Worm (Caenorhabditis elegans): ENCODE measurements around the gene col-105.
"Not testable (repeated sequence)": the region's sequence is repeated elsewhere in the genome, so short reads cannot be mapped to it uniquely, and the experiment has no call there.

col-105 gene

ce11 chrIV:1355147-1355546 lies 3.9 kb downstream of the col-105 start, which contains the start of gene col-104:
TSS of gene col-104 (minus strand) at chrIV:1355305.
- TF ChIP-seq lin-32 (GFP tag; optimal IDR thresholded peaks at IDR 0.05): no peak
- no peak for TF ChIP-seq nhr-2 (tag; optimal IDR thresholded peaks at IDR 0.05)
- no peak for TF ChIP-seq ceh-83 (GFP tag; optimal IDR thresholded peaks at IDR 0.05)
- TF ChIP-seq cnd-1 (tag; optimal IDR thresholded peaks at IDR 0.05): no peak

ce11 chrIV:1353811-1354210 lies 5.2 kb downstream of the col-105 start:
- TF ChIP-seq mep-1 (tag; optimal IDR thresholded peaks at IDR 0.05) (no peak), zip-8 (tag; optimal IDR thresholded peaks at IDR 0.05) (no peak), blmp-1 (tag; optimal IDR thresholded peaks at IDR 0.05) (no peak), lin-13 (tag; optimal IDR thresholded peaks at IDR 0.05) (no peak), sem-2 (GFP tag; optimal IDR thresholded peaks at IDR 0.05) (no peak), ceh-83 (GFP tag; optimal IDR thresholded peaks at IDR 0.05) (no peak), nhr-2 (tag; optimal IDR thresholded peaks at IDR 0.05) (no peak), unc-62 (GFP tag; optimal IDR thresholded peaks at IDR 0.05) (no peak), ceh-43 (GFP tag; optimal IDR thresholded peaks at IDR 0.05) (no peak), elt-3 (tag; optimal IDR thresholded peaks at IDR 0.05) (no peak), ceh-39 (tag; optimal IDR thresholded peaks at IDR 0.05) (no peak), lin-32 (GFP tag; optimal IDR thresholded peaks at IDR 0.05) (no peak), unc-39 (tag; optimal IDR thresholded peaks at IDR 0.05) (no peak)

DNA sequence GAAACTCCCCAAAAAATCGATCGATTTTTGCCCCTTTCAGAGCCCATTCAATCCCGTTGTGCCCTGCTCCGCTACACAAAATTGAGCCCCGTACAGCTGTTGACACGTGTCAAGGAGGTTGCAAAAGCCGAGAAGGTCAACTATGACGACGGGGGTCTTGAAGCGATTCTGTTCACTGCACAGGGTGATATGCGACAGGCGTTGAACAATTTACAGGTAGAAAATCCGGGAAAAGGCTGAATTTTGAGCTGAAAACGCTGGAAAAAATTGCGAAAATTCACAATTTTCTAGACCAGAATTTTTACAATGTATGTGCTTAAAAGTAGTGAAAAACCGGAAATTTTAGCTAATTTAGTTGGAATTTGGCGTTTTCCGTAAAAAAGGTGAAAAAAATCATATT lies 9.7 kb downstream of the col-105 start:
- TF ChIP-seq blmp-1 (tag; optimal IDR thresholded peaks at IDR 0.05): no peak
- no peak for TF ChIP-seq ces-1 (GFP tag; optimal IDR thresholded peaks at IDR 0.05)
- TF ChIP-seq pha-4 (tag; optimal IDR thresholded peaks at IDR 0.05): no peak
- TF ChIP-seq unc-62 (GFP tag; optimal IDR thresholded peaks at IDR 0.05): no peak
- TF ChIP-seq cnd-1 (tag; optimal IDR thresholded peaks at IDR 0.05): no peak
- no peak for TF ChIP-seq ceh-83 (GFP tag; optimal IDR thresholded peaks at IDR 0.05)
- TF ChIP-seq bed-3 (GFP tag; optimal IDR thresholded peaks at IDR 0.05): no peak
- no peak for TF ChIP-seq ham-2 (GFP tag; optimal IDR thresholded peaks at IDR 0.05)
- TF ChIP-seq unc-39 (tag; optimal IDR thresholded peaks at IDR 0.05): no peak
- no peak for TF ChIP-seq nhr-28 (tag; optimal IDR thresholded peaks at IDR 0.05)
- no peak for TF ChIP-seq ztf-11 (tag; optimal IDR thresholded peaks at IDR 0.05)
- no peak for TF ChIP-seq M03D4.4 (tag; optimal IDR thresholded peaks at IDR 0.05)
- no peak for TF ChIP-seq nhr-237 (tag; optimal IDR thresholded peaks at IDR 0.05)
- TF ChIP-seq mep-1 (tag; optimal IDR thresholded peaks at IDR 0.05): no peak

- peak; percentile 38 for TF ChIP-seq mep-1 (tag; optimal IDR thresholded peaks at IDR 0.05)
- no peak for TF ChIP-seq unc-39 (tag; optimal IDR thresholded peaks at IDR 0.05)
- no peak for TF ChIP-seq nhr-237 (tag; optimal IDR thresholded peaks at IDR 0.05)
- no peak for TF ChIP-seq bed-3 (GFP tag; optimal IDR thresholded peaks at IDR 0.05)
- TF ChIP-seq elt-3 (tag; optimal IDR thresholded peaks at IDR 0.05): no peak
- TF ChIP-seq mls-2 (tag; optimal IDR thresholded peaks at IDR 0.05): no peak
- no peak for TF ChIP-seq ham-2 (GFP tag; optimal IDR thresholded peaks at IDR 0.05)
Observed at ce11 chrIV:1346981-1347380, 12.0 kb downstream of the col-105 start, which contains the start of gene rfc-2. TSS of gene rfc-2 (plus strand) at chrIV:1347314.

ce11 chrIV:1343379-1343778 lies 15.6 kb downstream of the col-105 start, which contains the start of gene F58F6.5:
TSS of gene F58F6.5 (plus strand) at chrIV:1343679.
- not testable (repeated sequence) for TF ChIP-seq ceh-39 (tag; optimal IDR thresholded peaks at IDR 0.05); tbx-8 (GFP tag; optimal IDR thresholded peaks at IDR 0.05); elt-3 (tag; optimal IDR thresholded peaks at IDR 0.05)

- TF ChIP-seq nhr-2, hlh-1, mls-2 (tag; optimal IDR thresholded peaks at IDR 0.05): not testable (repeated sequence)
Observed at ce11 chrIV:1340788-1341187, 18.2 kb downstream of the col-105 start, which contains the start of gene F58F6.6. TSS of gene F58F6.6 (plus strand) at chrIV:1341088.

DNA sequence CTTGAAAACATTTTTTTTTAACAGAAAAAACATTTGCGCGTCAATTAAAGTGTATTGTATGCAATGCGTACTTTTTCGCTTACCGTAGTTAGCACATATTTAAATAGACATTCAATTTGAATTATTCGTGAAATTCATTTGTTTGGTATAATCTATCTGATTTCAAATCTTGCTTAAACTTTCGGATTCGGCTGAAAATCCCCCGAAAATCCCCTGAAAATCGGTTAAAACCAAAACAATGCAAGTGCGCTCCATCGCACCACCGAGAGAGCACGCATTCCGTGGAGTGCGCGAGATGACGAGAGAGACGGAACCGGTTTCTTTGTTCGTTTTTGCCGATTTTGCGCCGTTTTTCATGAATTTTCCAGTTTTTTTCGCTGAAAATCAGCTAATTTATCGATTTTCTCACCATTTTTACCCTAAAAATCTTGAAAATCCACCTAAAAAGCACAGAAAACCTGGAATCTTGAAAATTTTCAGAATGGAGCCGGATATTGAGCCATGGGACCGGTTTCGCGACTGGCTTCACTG lies 30.3 kb downstream of the col-105 start, which contains the start of gene F53H1.3:
Gene F53H1.3 (plus strand): TSS at position 481 of the 531 bp plus-strand sequence.
- TF ChIP-seq mls-2 (tag; optimal IDR thresholded peaks at IDR 0.05): no peak
- no peak for TF ChIP-seq nhr-237 (tag; optimal IDR thresholded peaks at IDR 0.05)
- TF ChIP-seq drap-1 (GFP tag; optimal IDR thresholded peaks at IDR 0.05): no peak
- TF ChIP-seq lsy-2 (tag; optimal IDR thresholded peaks at IDR 0.05): peak; percentile 60

Measured in whole organism, mixed stage, embryonic.